4 worm cellular contexts compared by ENCODE assay signal in the genomic region with DNA sequence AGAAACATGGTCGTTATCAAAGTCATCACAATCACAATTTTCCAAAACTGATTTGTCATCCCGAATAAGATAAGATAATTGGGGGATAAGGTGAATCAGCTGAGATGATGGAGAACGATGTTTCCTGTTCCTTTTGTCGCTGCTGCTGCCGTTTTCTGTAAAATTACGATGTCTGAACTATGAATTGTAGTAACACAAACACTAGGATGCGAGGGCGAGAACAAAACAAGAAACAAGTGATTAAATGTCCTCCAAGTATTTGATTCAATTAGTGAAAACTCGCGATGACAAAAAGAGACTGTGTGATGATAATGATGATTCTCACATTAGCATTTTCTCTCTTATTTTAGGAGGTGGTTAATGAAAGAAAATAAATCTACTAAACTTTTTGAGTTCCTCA.
TF ChIP-seq lines count a peak whose summit lies in the region.

A gene (minus strand): TSS at position 157 of the 400 bp plus-strand sequence.

TF ChIP-seq in whole organism, L1 larva, 84 proteins besides CTCF, POLR2A, EP300 and RAD21:
- TF ChIP-seq mef-2 (tag; optimal IDR thresholded peaks at IDR 0.05; lab: Kevin White, UChicago) (no peak), C04F5.9 (tag; optimal IDR thresholded peaks at IDR 0.05; lab: Kevin White, UChicago) (no peak), mab-9 (GFP tag; IDR thresholded peaks at IDR 0.05; lab: Robert Waterston, UW) (no peak), unc-30 (tag; optimal IDR thresholded peaks at IDR 0.05; lab: Kevin White, UChicago) (no peak), F16B12.6 (tag; optimal IDR thresholded peaks at IDR 0.05; lab: Kevin White, UChicago) (no peak), nhr-12 (tag; optimal IDR thresholded peaks at IDR 0.05; lab: Kevin White, UChicago) (no peak), Y116A8C.19 (tag; optimal IDR thresholded peaks at IDR 0.05; lab: Kevin White, UChicago; ENCODE audit: borderline replicate concordance) (no peak), hlh-4 (tag; optimal IDR thresholded peaks at IDR 0.05; lab: Kevin White, UChicago) (no peak), lsy-2 (tag; optimal IDR thresholded peaks at IDR 0.05; lab: Kevin White, UChicago) (no peak), alr-1 (tag; optimal IDR thresholded peaks at IDR 0.05; lab: Kevin White, UChicago; ENCODE audit: borderline replicate concordance) (no peak), lir-3 (tag; optimal IDR thresholded peaks at IDR 0.05; lab: Kevin White, UChicago; ENCODE audit: poor library complexity) (no peak), nhr-85 (tag; lab: Kevin White, UChicago) (peak; percentile 72), sup-37 (GFP tag; optimal IDR thresholded peaks at IDR 0.05; lab: Kevin White, UChicago) (no peak), ceh-8 (GFP tag; optimal IDR thresholded peaks at IDR 0.05; lab: Kevin White, UChicago) (no peak), C16A3.4 (tag; optimal IDR thresholded peaks at IDR 0.05; lab: Kevin White, UChicago) (no peak), unc-98 (GFP tag; IDR thresholded peaks at IDR 0.05; lab: Robert Waterston, UW) (no peak), nhr-84 (tag; optimal IDR thresholded peaks at IDR 0.05; lab: Kevin White, UChicago) (no peak), unc-86 (tag; optimal IDR thresholded peaks at IDR 0.05; lab: Kevin White, UChicago) (no peak), blmp-1 (tag; optimal IDR thresholded peaks at IDR 0.05; lab: Kevin White, UChicago) (peak; percentile 29), tbx-2 (tag; optimal IDR thresholded peaks at IDR 0.05; lab: Kevin White, UChicago) (no peak), elt-3 (tag; optimal IDR thresholded peaks at IDR 0.05; lab: Kevin White, UChicago) (peak in 1 of 6 experiments; percentile 46)

TF ChIP-seq in whole organism, L3 larva, 47 proteins besides CTCF, POLR2A, EP300 and RAD21:
- TF ChIP-seq elt-3 (tag; optimal IDR thresholded peaks at IDR 0.05; lab: Kevin White, UChicago) (peak in 2 of 3 experiments; percentile 47 to 57), hmg-11 (tag; optimal IDR thresholded peaks at IDR 0.05; lab: Kevin White, UChicago) (no peak)

TF ChIP-seq in whole organism, L4 larva, 104 proteins besides CTCF, POLR2A, EP300 and RAD21:
- TF ChIP-seq unc-62 (GFP tag; optimal IDR thresholded peaks at IDR 0.05 in 1 of 2; lab: Kevin White, UChicago): peak in 1 of 2 experiments; percentile 51
- no peak for TF ChIP-seq unc-62 (tag; optimal IDR thresholded peaks at IDR 0.05; lab: Kevin White, UChicago)
- no peak for TF ChIP-seq nhr-237 (tag; optimal IDR thresholded peaks at IDR 0.05; lab: Kevin White, UChicago)
- TF ChIP-seq sdz-12 (GFP tag; optimal IDR thresholded peaks at IDR 0.05; lab: Kevin White, UChicago): no peak
- TF ChIP-seq nhr-28 (tag; optimal IDR thresholded peaks at IDR 0.05; lab: Kevin White, UChicago): peak; percentile 10
- peak; percentile 11 for TF ChIP-seq hlh-30 (tag; optimal IDR thresholded peaks at IDR 0.05; lab: Kevin White, UChicago; ENCODE audit: insufficient read depth)
- TF ChIP-seq hmg-1.1 (GFP tag; IDR thresholded peaks at IDR 0.05; lab: Robert Waterston, UW): no peak

TF ChIP-seq in whole organism, mixed stage, embryonic, 35 proteins besides CTCF, POLR2A, EP300 and RAD21:
- TF ChIP-seq snpc-4 (tag; optimal IDR thresholded peaks at IDR 0.05; lab: Kevin White, UChicago) (no peak), elt-3 (tag; optimal IDR thresholded peaks at IDR 0.05; lab: Kevin White, UChicago) (peak; percentile 23)
